Fruit fly (Drosophila melanogaster): ENCODE results near the gene CG31145.

The CG31145 gene

DNA sequence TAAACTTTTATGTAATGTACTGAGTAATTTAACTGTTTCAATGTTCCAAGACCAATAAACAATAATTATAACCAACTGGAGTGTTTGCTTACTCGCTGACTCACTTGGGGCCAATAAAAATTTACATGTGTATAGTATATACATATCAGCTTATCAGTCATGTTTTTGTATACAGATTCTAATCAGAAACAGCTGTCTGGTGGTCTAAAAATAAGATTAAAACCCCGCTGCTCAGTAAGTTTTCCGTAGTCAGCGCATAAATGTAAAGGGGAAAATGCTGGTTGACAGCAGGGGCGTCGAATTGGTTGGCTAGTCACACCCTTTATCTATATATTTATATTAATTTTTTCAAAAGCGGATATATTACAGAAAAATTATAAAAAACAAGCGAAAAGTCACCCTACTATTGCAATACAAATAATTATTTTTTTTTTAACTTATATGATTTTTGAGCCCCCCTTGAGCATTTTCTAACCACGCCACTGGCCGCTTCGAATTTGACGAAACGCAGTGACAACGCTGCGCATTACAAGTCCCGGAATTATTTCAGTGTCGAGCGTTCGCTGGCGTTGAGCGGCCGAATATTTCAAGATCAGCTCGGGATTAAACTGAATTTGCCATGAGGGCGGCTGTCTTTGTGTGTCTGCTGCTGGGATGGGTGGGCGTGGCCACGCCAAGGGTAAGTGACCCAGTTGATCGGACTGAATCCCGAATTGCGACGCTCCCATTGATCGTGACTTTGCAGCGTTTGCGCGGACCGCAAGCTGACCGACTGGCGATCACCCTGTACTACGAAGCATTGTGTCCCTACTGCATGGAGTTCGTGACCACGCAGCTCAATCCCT lies 9.1 kb upstream of the CG31145 start, which contains the start of gene GILT2 (continued):
- TF ChIP-seq Max (GFP tag; optimal IDR thresholded peaks at IDR 0.05) (peak; percentile 90), CG15514 (GFP tag; optimal IDR thresholded peaks at IDR 0.05) (peak; percentile 85), Dfd (GFP tag; optimal IDR thresholded peaks at IDR 0.05) (peak in 1 of 2 experiments; percentile 41), so (GFP tag; IDR thresholded peaks at IDR 0.05) (peak; percentile 92), Dp (GFP tag; optimal IDR thresholded peaks at IDR 0.05) (no peak), prd (optimal IDR thresholded peaks at IDR 0.05) (no peak), prd (GFP tag; IDR thresholded peaks at IDR 0.05) (peak; percentile 95), HmgD (GFP tag; optimal IDR thresholded peaks at IDR 0.05) (no peak), sima (GFP tag; optimal IDR thresholded peaks at IDR 0.05) (no peak), bigmax (GFP tag; optimal IDR thresholded peaks at IDR 0.05) (no peak), tll (GFP tag; optimal IDR thresholded peaks at IDR 0.05) (peak in 1 of 2 experiments; percentile 12), cad (GFP tag; optimal IDR thresholded peaks at IDR 0.05) (no peak), CHES-1-like (GFP tag; optimal IDR thresholded peaks at IDR 0.05) (peak; percentile 39), CG10274 (GFP tag; optimal IDR thresholded peaks at IDR 0.05) (peak; percentile 67), Adf1 (GFP tag; IDR thresholded peaks at IDR 0.05) (peak; percentile 76), pan (optimal IDR thresholded peaks at IDR 0.05) (no peak), pan (GFP tag; optimal IDR thresholded peaks at IDR 0.05 in 1 of 2, IDR thresholded peaks at IDR 0.05 in 1 of 2) (peak in 1 of 2 experiments; percentile 94), Nf-YB (GFP tag; optimal IDR thresholded peaks at IDR 0.05) (peak; percentile 77), vnd (GFP tag; IDR thresholded peaks at IDR 0.05; ENCODE audit: partially characterized antibody) (no peak), CG15601 (tag; optimal IDR thresholded peaks at IDR 0.05) (peak; percentile 90), CG13123 (GFP tag; optimal IDR thresholded peaks at IDR 0.05) (peak; percentile 54), CG34422 (GFP tag; IDR thresholded peaks at IDR 0.05) (peak; percentile 91), CG8924 (tag; optimal IDR thresholded peaks at IDR 0.05) (peak; percentile 92), CG17186 (GFP tag; optimal IDR thresholded peaks at IDR 0.05) (peak; percentile 29), CG8281 (tag; optimal IDR thresholded peaks at IDR 0.05) (peak; percentile 78), ind (GFP tag; optimal IDR thresholded peaks at IDR 0.05) (peak; percentile 90), H2.0 (GFP tag; IDR thresholded peaks at IDR 0.05) (peak; percentile 87), HLHmδ (GFP tag; optimal IDR thresholded peaks at IDR 0.05) (no peak), ranshi (GFP tag; IDR thresholded peaks at IDR 0.05) (peak; percentile 94), CG7928 (GFP tag; optimal IDR thresholded peaks at IDR 0.05) (peak; percentile 47), gcm2 (GFP tag; optimal IDR thresholded peaks at IDR 0.05) (peak; percentile 72), unpg (GFP tag; optimal IDR thresholded peaks at IDR 0.05) (peak; percentile 92), CG13424 (tag; optimal IDR thresholded peaks at IDR 0.05) (peak; percentile 95), Elba2 (GFP tag; optimal IDR thresholded peaks at IDR 0.05) (peak; percentile 24), pho (GFP tag; optimal IDR thresholded peaks at IDR 0.05) (peak; percentile 60), sd (tag; optimal IDR thresholded peaks at IDR 0.05) (peak; percentile 78), CG12769 (tag; optimal IDR thresholded peaks at IDR 0.05) (no peak), Opbp (GFP tag; IDR thresholded peaks at IDR 0.05; ENCODE audit: partially characterized antibody) (no peak), CG1792 (GFP tag; optimal IDR thresholded peaks at IDR 0.05) (peak; percentile 44), slou (GFP tag; optimal IDR thresholded peaks at IDR 0.05) (peak; percentile 57), CG7556 (GFP tag; optimal IDR thresholded peaks at IDR 0.05) (peak; percentile 91), Sox100B (GFP tag; optimal IDR thresholded peaks at IDR 0.05) (peak; percentile 91), hbn (GFP tag; IDR thresholded peaks at IDR 0.05; ENCODE audit: partially characterized antibody) (no peak), Mes4 (GFP tag; optimal IDR thresholded peaks at IDR 0.05) (peak; percentile 7), CG1647 (GFP tag; optimal IDR thresholded peaks at IDR 0.05) (peak; percentile 9), CG16779 (GFP tag; IDR thresholded peaks at IDR 0.05) (0 out of 2 replicates have a peak, but pooled peaks have one; percentile 32), zfh2 (GFP tag; optimal IDR thresholded peaks at IDR 0.05) (peak; percentile 6), H15 (GFP tag; IDR thresholded peaks at IDR 0.05) (peak; percentile 86), sisA (GFP tag; IDR thresholded peaks at IDR 0.05) (peak; percentile 90)

All from whole organism, embryonic.